ENCODE assay signal across 6 worm cellular contexts in the genomic region with DNA sequence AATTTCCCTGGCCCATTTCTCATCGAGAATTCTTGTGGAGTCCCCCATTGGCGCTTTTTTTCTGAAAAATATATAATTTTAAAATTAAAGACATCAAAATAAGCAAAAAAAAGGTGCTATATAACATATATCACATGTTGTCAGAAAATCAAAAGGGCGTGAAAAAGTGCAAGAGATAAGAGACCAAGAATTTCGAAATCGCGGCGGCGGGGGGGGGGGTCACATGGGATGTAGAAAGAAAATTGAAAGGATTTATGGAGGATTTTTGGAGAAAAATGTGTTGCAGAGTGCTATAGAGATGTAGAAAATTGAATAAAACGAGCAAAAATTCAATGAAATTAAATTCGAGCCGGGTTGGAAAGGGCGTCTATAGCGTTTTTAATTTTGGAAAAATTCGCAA.
TF ChIP-seq lines count a peak whose summit lies in the region.

A gene (minus strand): TSS at position 61 of the 400 bp plus-strand sequence.

TF ChIP-seq in whole organism, L1 larva, 84 proteins besides CTCF, POLR2A, EP300 and RAD21 (continues in another document):
- TF ChIP-seq unc-86 (tag; optimal IDR thresholded peaks at IDR 0.05; lab: Kevin White, UChicago) (no peak), ceh-63 (GFP tag; optimal IDR thresholded peaks at IDR 0.05; lab: Kevin White, UChicago) (no peak), unc-98 (GFP tag; IDR thresholded peaks at IDR 0.05; lab: Robert Waterston, UW) (no peak), mep-1 (tag; optimal IDR thresholded peaks at IDR 0.05; lab: Kevin White, UChicago) (no peak), lin-13 (GFP tag; optimal IDR thresholded peaks at IDR 0.05; lab: Kevin White, UChicago) (peak; percentile 6), ceh-8 (GFP tag; optimal IDR thresholded peaks at IDR 0.05; lab: Kevin White, UChicago) (no peak), fkh-8 (tag; optimal IDR thresholded peaks at IDR 0.05; lab: Kevin White, UChicago) (peak; percentile 30), zag-1 (tag; optimal IDR thresholded peaks at IDR 0.05; lab: Kevin White, UChicago) (no peak), nhr-85 (tag; lab: Kevin White, UChicago) (peak; percentile 45), efl-3 (GFP tag; optimal IDR thresholded peaks at IDR 0.05; lab: Kevin White, UChicago) (no peak), ceh-82 (tag; optimal IDR thresholded peaks at IDR 0.05; lab: Kevin White, UChicago) (no peak), fkh-4 (tag; optimal IDR thresholded peaks at IDR 0.05; lab: Kevin White, UChicago; ENCODE audit: borderline replicate concordance) (no peak), skn-1 (tag; optimal IDR thresholded peaks at IDR 0.05; lab: Kevin White, UChicago) (peak; percentile 43), snu-23 (GFP tag; optimal IDR thresholded peaks at IDR 0.05; lab: Kevin White, UChicago) (peak; percentile 11), dpl-1 (GFP tag; optimal IDR thresholded peaks at IDR 0.05; lab: Kevin White, UChicago) (peak in 1 of 3 experiments; percentile 9)

TF ChIP-seq in whole organism, L2 larva, 48 proteins besides CTCF, POLR2A, EP300 and RAD21:
- no peak for TF ChIP-seq nhr-10 (tag; optimal IDR thresholded peaks at IDR 0.05; lab: Kevin White, UChicago)
- peak; percentile 14 for TF ChIP-seq C34F6.9 (tag; optimal IDR thresholded peaks at IDR 0.05; lab: Kevin White, UChicago)
TF ChIP-seq in whole organism, L2 larva: peak in this region for 1.

TF ChIP-seq in whole organism, L3 larva, 47 proteins besides CTCF, POLR2A, EP300 and RAD21:
- TF ChIP-seq elt-2 (tag; optimal IDR thresholded peaks at IDR 0.05; lab: Kevin White, UChicago) = peak; percentile 17
- no peak for TF ChIP-seq unc-62 (GFP tag; optimal IDR thresholded peaks at IDR 0.05; lab: Kevin White, UChicago)

TF ChIP-seq in whole organism, L4 larva, 104 proteins besides CTCF, POLR2A, EP300 and RAD21:
- TF ChIP-seq dve-1 (tag; optimal IDR thresholded peaks at IDR 0.05; lab: Kevin White, UChicago; ENCODE audit: insufficient read depth) (peak; percentile 11), nhr-28 (tag; optimal IDR thresholded peaks at IDR 0.05; lab: Kevin White, UChicago) (peak; percentile 17), aly-2 (tag; optimal IDR thresholded peaks at IDR 0.05; lab: Kevin White, UChicago) (no peak), dmd-9 (GFP tag; IDR thresholded peaks at IDR 0.05; lab: Robert Waterston, UW) (no peak), madf-5 (GFP tag; IDR thresholded peaks at IDR 0.05; lab: Robert Waterston, UW) (no peak), madf-9 (GFP tag; conservative IDR thresholded peaks at IDR 0.05; lab: Robert Waterston, UW) (no peak), lsy-2 (tag; optimal IDR thresholded peaks at IDR 0.05; lab: Kevin White, UChicago) (peak in 1 of 2 experiments; percentile 24), nhr-102 (tag; optimal IDR thresholded peaks at IDR 0.05; lab: Kevin White, UChicago) (no peak), hlh-30 (tag; optimal IDR thresholded peaks at IDR 0.05; lab: Kevin White, UChicago; ENCODE audit: insufficient read depth) (peak; percentile 81), daf-8 (GFP tag; IDR thresholded peaks at IDR 0.05; lab: Robert Waterston, UW) (no peak), dmd-6 (GFP tag; IDR thresholded peaks at IDR 0.05; lab: Robert Waterston, UW) (0 out of 2 replicates have a peak, but pooled peaks have one; percentile 19), aha-1 (tag; lab: Kevin White, UChicago) (peak; percentile 65), daf-16 (GFP tag; optimal IDR thresholded peaks at IDR 0.05; lab: Kevin White, UChicago) (no peak), daf-16 (tag; optimal IDR thresholded peaks at IDR 0.05; lab: Kevin White, UChicago) (peak; percentile 2), hlh-11 (tag; optimal IDR thresholded peaks at IDR 0.05; lab: Kevin White, UChicago) (peak; percentile 29), nhr-41 (GFP tag; IDR thresholded peaks at IDR 0.05; lab: Robert Waterston, UW) (no peak)
TF ChIP-seq in whole organism, L4 larva: peak in this region for 8.

TF ChIP-seq in whole organism, late embryonic, 69 proteins besides CTCF, POLR2A, EP300 and RAD21:
- no peak for TF ChIP-seq madf-2 (tag; optimal IDR thresholded peaks at IDR 0.05; lab: Kevin White, UChicago)
- no peak for TF ChIP-seq hlh-13 (GFP tag; optimal IDR thresholded peaks at IDR 0.05; lab: Kevin White, UChicago)
- TF ChIP-seq unc-42 (tag; optimal IDR thresholded peaks at IDR 0.05; lab: Kevin White, UChicago) = peak; percentile 12
- TF ChIP-seq ama-1 (optimal IDR thresholded peaks at IDR 0.05; lab: Kevin White, UChicago) = no peak
- no peak for TF ChIP-seq Y22D7AL.16 (tag; optimal IDR thresholded peaks at IDR 0.05; lab: Kevin White, UChicago)
- no peak for TF ChIP-seq ceh-22 (tag; optimal IDR thresholded peaks at IDR 0.05; lab: Kevin White, UChicago)

TF ChIP-seq in whole organism, young adult, 124 proteins besides CTCF, POLR2A, EP300 and RAD21:
- TF ChIP-seq ZK185.1 (tag; optimal IDR thresholded peaks at IDR 0.05; lab: Kevin White, UChicago; ENCODE audit: poor library complexity, severe bottlenecking) (no peak), egrh-3 (GFP tag; IDR thresholded peaks at IDR 0.05; lab: Robert Waterston, UW) (peak; percentile 40; the same call in 1 of the 2 replicates), cebp-1 (GFP tag; IDR thresholded peaks at IDR 0.05; lab: Robert Waterston, UW) (peak; percentile 84), cebp-1 (tag; optimal IDR thresholded peaks at IDR 0.05; lab: Kevin White, UChicago) (peak; percentile 93), nhr-80 (tag; optimal IDR thresholded peaks at IDR 0.05; lab: Kevin White, UChicago) (peak; percentile 1), attf-5 (GFP tag; optimal IDR thresholded peaks at IDR 0.05; lab: Kevin White, UChicago) (peak; percentile 31)
